Fruit fly (Drosophila melanogaster) whole organism, embryonic: ENCODE measurements around the gene Art1.

Source experiments
- Atf3 ChIP-seq: fragments of 200-800 bp; sonication (Bioruptor generic); optimal IDR thresholded peaks from 3 replicates; lab custom pipeline; 2016; ENCODE audit warnings: missing biosample characterization, missing genetic modification characterization
- CG17359 ChIP-seq: fragments of 200-800 bp; sonication (Bioruptor generic); optimal IDR thresholded peaks from 3 replicates; lab custom pipeline; 2018; ENCODE audit warnings: missing biosample characterization, mild to moderate bottlenecking, missing genetic modification characterization, moderate library complexity
- CG2116 ChIP-seq: fragments of 200-800 bp; sonication (Bioruptor generic); optimal IDR thresholded peaks from 3 replicates; lab custom pipeline; 2018; ENCODE audit warnings: missing biosample characterization, mild to moderate bottlenecking, missing genetic modification characterization
- CG31441 ChIP-seq: fragments of 200-800 bp; sonication (Bioruptor generic); IDR thresholded peaks from 2 replicates; pipeline ENCODE4 v1.3.6; 2022; ENCODE audit warnings: missing biosample characterization, missing genetic modification characterization
- CrebB ChIP-seq: fragments of 200-800 bp; sonication (Bioruptor generic); optimal IDR thresholded peaks from 3 replicates; lab custom pipeline; 2018; ENCODE audit warnings: missing biosample characterization, mild to moderate bottlenecking, missing genetic modification characterization
- dm ChIP-seq: fragments of 200-800 bp; sonication (Bioruptor generic); optimal IDR thresholded peaks from 3 replicates; lab custom pipeline; 2016; ENCODE audit warnings: missing biosample characterization, missing genetic modification characterization
- psq ChIP-seq: fragments of 200-800 bp; sonication (Bioruptor generic); optimal IDR thresholded peaks from 2 replicates; lab custom pipeline; 2017; ENCODE audit warnings: missing biosample characterization, missing genetic modification characterization
- usp ChIP-seq: fragments of >200 bp; optimal IDR thresholded peaks from 2 replicates; lab custom pipeline; 2017; ENCODE audit warnings: missing biosample characterization, missing genetic modification characterization

DNA sequence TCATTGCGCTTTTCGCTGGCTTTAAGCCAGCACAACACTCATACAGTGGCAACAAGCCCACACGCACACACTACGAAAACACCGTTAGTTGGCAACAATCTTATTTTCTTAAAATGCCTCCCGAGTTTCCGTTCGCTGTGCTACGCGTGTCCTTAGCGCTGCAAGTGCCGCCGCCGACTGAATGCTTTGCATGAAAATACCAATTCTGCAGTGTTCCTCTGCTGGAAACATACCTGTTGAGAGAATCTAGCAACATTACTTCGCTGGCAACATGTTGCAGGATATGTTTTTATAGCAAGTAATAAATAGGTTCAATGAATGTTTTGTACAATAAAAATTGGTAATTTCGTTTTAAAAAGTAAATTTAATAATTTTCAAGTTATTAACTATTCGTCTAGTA, 37.0 kb downstream of the Art1 start, which contains the start of gene TkR86C:
- TF ChIP-seq psq (GFP tag; lab: Kevin White, UChicago) (no peak), CG2116 (no peak), CG31441 (GFP tag; lab: Robert Waterston, UW) (no peak), dm (GFP tag; lab: Kevin White, UChicago) (no peak), usp (GFP tag; lab: Kevin White, UChicago) (no peak), CrebB (tag; lab: Kevin White, UChicago) (no peak), Atf3 (GFP tag; lab: Kevin White, UChicago) (no peak), CG17359 (tag; lab: Kevin White, UChicago) (no peak)
